Worm (Caenorhabditis elegans) whole organism, young adult: ENCODE data around the gene ifd-1.

Source experiments
- C06A6.2 ChIP-seq: fragments of 200-800 bp; sonication (Bioruptor generic); conservative IDR thresholded peaks from 2 replicates; pipeline ENCODE4 v1.3.6; 2022; ENCODE audit warnings: missing genetic modification characterization, missing compliant biosample characterization
- D2030.7 ChIP-seq: fragments of 200-800 bp; sonication (Bioruptor generic); IDR thresholded peaks from 2 replicates; pipeline ENCODE4 v1.3.6; 2022; ENCODE audit warnings: missing genetic modification reagents, missing genetic modification characterization, missing compliant biosample characterization
- F57A8.1 ChIP-seq: fragments of 200-800 bp; sonication (Bioruptor generic); optimal IDR thresholded peaks from 2 replicates; lab custom pipeline; 2018; ENCODE audit warnings: mild to moderate bottlenecking, missing genetic modification characterization, moderate library complexity, missing compliant biosample characterization
- T07F8.4 ChIP-seq: sonication (generic microtip); optimal IDR thresholded peaks from 2 replicates; lab custom pipeline; 2016; ENCODE audit warnings: mild to moderate bottlenecking, missing genetic modification characterization, moderate library complexity, missing compliant biosample characterization
- Y56A3A.18 ChIP-seq: fragments of 200-800 bp; sonication (Bioruptor generic); IDR thresholded peaks from 2 replicates; pipeline ENCODE4 v1.3.6; 2022; ENCODE audit warnings: missing genetic modification reagents, missing genetic modification characterization, missing compliant biosample characterization
- Y79H2A.3 ChIP-seq: fragments of 200-800 bp; sonication (Bioruptor generic); conservative IDR thresholded peaks from 2 replicates; pipeline ENCODE4 v1.3.6; 2022; ENCODE audit warnings: missing genetic modification reagents, missing genetic modification characterization, missing compliant biosample characterization
- ama-1 ChIP-seq, 3 experiments: fragments of 150-350 bp in 1 of 3; sonication (generic microtip) in 2 of 3; optimal IDR thresholded peaks; 2 replicates each; lab custom pipeline; 2014 to 2018; ENCODE audit warnings: missing biosample characterization in 2 of 3, missing genetic modification characterization in 2 of 3, missing genetic modification reagents in 2 of 3
- aptf-2 ChIP-seq: fragments of 200-800 bp; sonication (Bioruptor generic); conservative IDR thresholded peaks from 2 replicates; pipeline ENCODE4 v1.3.6; 2022; ENCODE audit warnings: missing genetic modification reagents, missing genetic modification characterization, missing compliant biosample characterization
- atf-7 ChIP-seq: sonication (generic microtip); optimal IDR thresholded peaks from 2 replicates; lab custom pipeline; 2017; ENCODE audit warnings: mild to moderate bottlenecking, missing genetic modification characterization, missing compliant biosample characterization
- attf-3 ChIP-seq: fragments of 200-800 bp; sonication (Bioruptor generic); conservative IDR thresholded peaks from 2 replicates; pipeline ENCODE4 v1.3.6; 2022; ENCODE audit warnings: missing genetic modification reagents, missing genetic modification characterization, missing compliant biosample characterization
- attf-5 ChIP-seq: fragments of 200-800 bp; sonication (Bioruptor generic); optimal IDR thresholded peaks from 2 replicates; lab custom pipeline; 2018; ENCODE audit warnings: mild to moderate bottlenecking, missing genetic modification characterization, missing compliant biosample characterization
- bed-1 ChIP-seq: fragments of 200-800 bp; sonication (Bioruptor generic); IDR thresholded peaks from 2 replicates; pipeline ENCODE4 v1.3.6; 2022; ENCODE audit warnings: missing genetic modification reagents, missing genetic modification characterization, missing compliant biosample characterization
- cebp-1 ChIP-seq, 2 experiments: fragments of 200-800 bp in 1 of 2; sonication (Bioruptor generic) in 1 of 2; sonication (generic microtip) in 1 of 2; IDR thresholded peaks in 1 of 2; optimal IDR thresholded peaks in 1 of 2; 2 replicates each; pipeline versions ENCODE4 v1.3.6 to Lab custom; 2017 to 2022; ENCODE audit warnings: missing compliant biosample characterization in 2 of 2, missing genetic modification characterization in 2 of 2, mild to moderate bottlenecking in 1 of 2, missing genetic modification reagents in 1 of 2, moderate library complexity in 1 of 2
- ceh-40 ChIP-seq: fragments of 200-800 bp; sonication (Bioruptor generic); IDR thresholded peaks from 2 replicates; pipeline ENCODE4 v1.3.6; 2022; ENCODE audit warnings: missing genetic modification characterization, missing compliant biosample characterization
- ceh-79 ChIP-seq: sonication (generic microtip); optimal IDR thresholded peaks from 2 replicates; lab custom pipeline; 2017; ENCODE audit warnings: mild to moderate bottlenecking, missing genetic modification characterization, missing compliant biosample characterization
- ceh-91 ChIP-seq: fragments of 200-800 bp; sonication (Bioruptor generic); IDR thresholded peaks from 2 replicates; pipeline ENCODE4 v1.3.6; 2022; ENCODE audit warnings: missing genetic modification reagents, missing genetic modification characterization, missing compliant biosample characterization
- die-1 ChIP-seq: sonication (generic microtip); optimal IDR thresholded peaks from 2 replicates; lab custom pipeline; 2016; ENCODE audit warnings: missing genotype, mild to moderate bottlenecking, missing genetic modification characterization, missing compliant biosample characterization
- dox-1 ChIP-seq: fragments of 200-800 bp; sonication (Bioruptor generic); IDR thresholded peaks from 2 replicates; pipeline ENCODE4 v1.3.6; 2022; ENCODE audit warnings: missing genetic modification reagents, missing genetic modification characterization, missing compliant biosample characterization
- dpff-1 ChIP-seq: sonication (generic microtip); optimal IDR thresholded peaks from 2 replicates; lab custom pipeline; 2017; ENCODE audit warnings: mild to moderate bottlenecking, missing genetic modification characterization, missing compliant biosample characterization
- dpl-1 ChIP-seq: fragments of 150-350 bp; optimal IDR thresholded peaks from 2 replicates; lab custom pipeline; 2014; ENCODE audit warnings: missing biosample characterization, missing genetic modification reagents, missing genetic modification characterization
- egrh-3 ChIP-seq: fragments of 200-800 bp; sonication (Bioruptor generic); IDR thresholded peaks from 2 replicates; pipeline ENCODE4 v1.3.6; 2022; ENCODE audit warnings: missing genetic modification reagents, missing genetic modification characterization, missing compliant biosample characterization
- fkh-3 ChIP-seq: sonication (generic microtip); optimal IDR thresholded peaks from 2 replicates; lab custom pipeline; 2016; ENCODE audit warnings: mild to moderate bottlenecking, missing genetic modification characterization, missing compliant biosample characterization
- him-1 ChIP-seq: sonication (generic microtip); optimal IDR thresholded peaks from 2 replicates; lab custom pipeline; 2016; ENCODE audit warnings: missing genotype, missing genetic modification reagents, missing genetic modification characterization, missing compliant biosample characterization
- hmg-1.2 ChIP-seq: fragments of 200-800 bp; sonication (Bioruptor generic); IDR thresholded peaks from 2 replicates; pipeline ENCODE4 v1.3.6; 2022; ENCODE audit warnings: missing genetic modification reagents, missing genetic modification characterization, missing compliant biosample characterization
- hmg-20 ChIP-seq: fragments of 200-800 bp; sonication (Bioruptor generic); IDR thresholded peaks from 2 replicates; pipeline ENCODE4 v1.3.6; 2022; ENCODE audit warnings: missing genetic modification reagents, missing genetic modification characterization, missing compliant biosample characterization
- hrde-1 ChIP-seq: sonication (generic microtip); optimal IDR thresholded peaks from 2 replicates; lab custom pipeline; 2016; ENCODE audit warnings: missing genetic modification characterization, mild to moderate bottlenecking, missing compliant biosample characterization, moderate library complexity, missing genotype, missing genetic modification reagents, borderline replicate concordance
- lin-26 ChIP-seq: fragments of 200-800 bp; sonication (Bioruptor generic); IDR thresholded peaks from 2 replicates; pipeline ENCODE4 v1.3.6; 2022; ENCODE audit warnings: missing genetic modification reagents, missing genetic modification characterization, missing compliant biosample characterization
- madf-3 ChIP-seq: fragments of 200-800 bp; sonication (Bioruptor generic); IDR thresholded peaks from 2 replicates; pipeline ENCODE4 v1.3.6; 2022; ENCODE audit warnings: missing genetic modification reagents, missing genetic modification characterization, missing compliant biosample characterization
- madf-6 ChIP-seq: fragments of 200-800 bp; sonication (Bioruptor generic); IDR thresholded peaks from 2 replicates; pipeline ENCODE4 v1.3.6; 2022; ENCODE audit warnings: missing genetic modification reagents, missing genetic modification characterization, missing compliant biosample characterization
- madf-8 ChIP-seq: fragments of 200-800 bp; sonication (Bioruptor generic); conservative IDR thresholded peaks from 2 replicates; pipeline ENCODE4 v1.3.6; 2022; ENCODE audit warnings: missing genetic modification reagents, missing genetic modification characterization, missing compliant biosample characterization
- nhr-179 ChIP-seq: sonication (generic microtip); optimal IDR thresholded peaks from 2 replicates; lab custom pipeline; 2016; ENCODE audit warnings: mild to moderate bottlenecking, missing genetic modification characterization, missing compliant biosample characterization
- nhr-80 ChIP-seq: sonication (generic microtip); optimal IDR thresholded peaks from 2 replicates; lab custom pipeline; 2016; ENCODE audit warnings: missing genetic modification characterization, missing compliant biosample characterization
- rec-8 ChIP-seq, 2 experiments: sonication (generic microtip); optimal IDR thresholded peaks; 2 replicates each; lab custom pipeline; 2016; ENCODE audit warnings: mild to moderate bottlenecking in 2 of 2, missing genetic modification characterization in 2 of 2, missing genetic modification reagents in 2 of 2, missing genotype in 2 of 2, missing biosample characterization in 1 of 2, missing compliant biosample characterization in 1 of 2, moderate library complexity in 1 of 2
- rpc-1 ChIP-seq, 2 experiments: fragments of 150-350 bp in 1 of 2; sonication (generic microtip) in 1 of 2; optimal IDR thresholded peaks; 2 replicates each; lab custom pipeline; 2014 to 2018; ENCODE audit warnings: missing biosample characterization in 1 of 2, missing genetic modification characterization in 1 of 2, missing genetic modification reagents in 1 of 2, missing genotype in 1 of 2
- snpc-1.3 ChIP-seq: sonication (generic microtip); optimal IDR thresholded peaks from 2 replicates; lab custom pipeline; 2017; ENCODE audit warnings: missing genetic modification characterization, mild to moderate bottlenecking, missing compliant biosample characterization, antibody characterized with exemption, moderate library complexity, missing genotype, missing genetic modification reagents; ENCODE audit not compliant: insufficient read depth
- snpc-4 ChIP-seq, 5 experiments: fragments of 150-350 bp in 1 of 5; sonication (generic microtip) in 4 of 5; optimal IDR thresholded peaks; 2 replicates each; lab custom pipeline; 2014 to 2018; ENCODE audit warnings: missing genetic modification characterization in 5 of 5, missing biosample characterization in 3 of 5, antibody characterized with exemption in 2 of 5, mild to moderate bottlenecking in 2 of 5, missing compliant biosample characterization in 2 of 5, missing genotype in 2 of 5, moderate library complexity in 2 of 5, missing genetic modification reagents in 1 of 5
- tbp1 ChIP-seq: fragments of 200-800 bp; sonication (Bioruptor generic); optimal IDR thresholded peaks from 2 replicates; lab custom pipeline; 2018; ENCODE audit warnings: mild to moderate bottlenecking, missing genetic modification characterization, missing compliant biosample characterization
- unc-130 ChIP-seq: sonication (generic microtip); optimal IDR thresholded peaks from 2 replicates; lab custom pipeline; 2016; ENCODE audit warnings: missing genetic modification reagents, missing genetic modification characterization, missing compliant biosample characterization
- zfh-2 ChIP-seq: fragments of 200-800 bp; sonication (Bioruptor generic); conservative IDR thresholded peaks from 2 replicates; pipeline ENCODE4 v1.3.6; 2022; ENCODE audit warnings: missing genetic modification reagents, missing genetic modification characterization, missing compliant biosample characterization
- zim-3 ChIP-seq: sonication (generic microtip); optimal IDR thresholded peaks from 2 replicates; lab custom pipeline; 2017; ENCODE audit warnings: mild to moderate bottlenecking, missing genetic modification characterization, moderate library complexity, missing compliant biosample characterization
- ztf-25 ChIP-seq: fragments of 200-800 bp; sonication (Bioruptor generic); IDR thresholded peaks from 2 replicates; pipeline ENCODE4 v1.3.6; 2022; ENCODE audit warnings: missing genetic modification reagents, missing genetic modification characterization, missing compliant biosample characterization
- ztf-28 ChIP-seq: fragments of 200-800 bp; sonication (Bioruptor generic); IDR thresholded peaks from 2 replicates; pipeline ENCODE4 v1.3.6; 2022; ENCODE audit warnings: missing genetic modification reagents, missing genetic modification characterization, missing compliant biosample characterization

Gene ifd-1

DNA sequence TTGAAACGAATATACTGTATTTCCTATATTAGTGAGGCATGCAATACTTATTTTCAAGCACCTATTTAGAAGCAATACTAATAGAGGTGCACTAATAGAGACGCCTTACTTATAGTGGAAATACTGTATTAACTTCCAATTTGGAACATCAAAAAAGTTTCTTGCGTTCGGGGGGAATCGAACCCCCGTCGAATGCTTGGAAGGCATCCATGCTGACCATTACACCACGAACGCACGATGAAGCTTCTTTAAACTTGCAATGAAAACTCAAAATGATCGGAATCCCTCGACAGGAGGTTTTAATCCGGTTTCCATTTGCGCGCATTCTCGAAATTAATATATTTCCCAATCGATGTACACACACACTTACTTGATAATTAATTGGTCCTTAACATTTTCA, 13.9 kb upstream of the ifd-1 start (continued):
- TF ChIP-seq tbp1 (peak; percentile 87), rpc-1 (optimal IDR thresholded peaks at IDR 0.05; lab: Kevin White, UChicago) (peak; percentile 92), rpc-1 (tag; optimal IDR thresholded peaks at IDR 0.05; lab: Kevin White, UChicago) (peak; percentile 89), zim-3 (peak; percentile 15), ama-1 (optimal IDR thresholded peaks at IDR 0.05; lab: Kevin White, UChicago) (no peak), ama-1 (GFP tag; optimal IDR thresholded peaks at IDR 0.05; lab: Kevin White, UChicago) (peak; percentile 27 to 55), unc-130 (GFP tag; lab: Kevin White, UChicago) (no peak), D2030.7 (GFP tag; lab: Robert Waterston, UW) (peak; percentile 66), fkh-3 (tag; lab: Kevin White, UChicago) (no peak), F57A8.1 (no peak), cebp-1 (GFP tag; IDR thresholded peaks at IDR 0.05; lab: Robert Waterston, UW) (no peak), cebp-1 (tag; optimal IDR thresholded peaks at IDR 0.05; lab: Kevin White, UChicago) (peak; percentile 20), bed-1 (GFP tag; lab: Robert Waterston, UW) (0 out of 2 replicates have a peak, but pooled peaks have one; percentile 49), hrde-1 (tag; lab: Kevin White, UChicago) (no peak), madf-3 (GFP tag; lab: Robert Waterston, UW) (0 out of 2 replicates have a peak, but pooled peaks have one; percentile 46), dox-1 (GFP tag; lab: Robert Waterston, UW) (0 out of 2 replicates have a peak, but pooled peaks have one; percentile 47), ceh-91 (GFP tag; lab: Robert Waterston, UW) (0 out of 2 replicates have a peak, but pooled peaks have one; percentile 10), atf-7 (tag; lab: Kevin White, UChicago) (no peak), ztf-28 (GFP tag; lab: Robert Waterston, UW) (0 out of 2 replicates have a peak, but pooled peaks have one; percentile 69), die-1 (tag; lab: Kevin White, UChicago) (peak; percentile 70), lin-26 (peak; percentile 92), ceh-40 (GFP tag; lab: Robert Waterston, UW) (0 out of 2 replicates have a peak, but pooled peaks have one; percentile 65), snpc-4 (GFP tag; optimal IDR thresholded peaks at IDR 0.05; lab: Kevin White, UChicago) (peak; percentile 21), snpc-4 (tag; optimal IDR thresholded peaks at IDR 0.05; lab: Kevin White, UChicago) (peak in 2 of 4 experiments; percentile 42 to 64), Y56A3A.18 (GFP tag; lab: Robert Waterston, UW) (0 out of 2 replicates have a peak, but pooled peaks have one; percentile 80), hmg-1.2 (GFP tag; lab: Robert Waterston, UW) (peak; percentile 58), nhr-179 (tag; lab: Kevin White, UChicago) (no peak), attf-3 (GFP tag; lab: Robert Waterston, UW) (no peak), rec-8 (tag; optimal IDR thresholded peaks at IDR 0.05; lab: Kevin White, UChicago) (peak; percentile 23 to 65), snpc-1.3 (tag; lab: Kevin White, UChicago) (peak; percentile 30)
- TF ChIP-seq, all 124 proteins: peak for 30

DNA sequence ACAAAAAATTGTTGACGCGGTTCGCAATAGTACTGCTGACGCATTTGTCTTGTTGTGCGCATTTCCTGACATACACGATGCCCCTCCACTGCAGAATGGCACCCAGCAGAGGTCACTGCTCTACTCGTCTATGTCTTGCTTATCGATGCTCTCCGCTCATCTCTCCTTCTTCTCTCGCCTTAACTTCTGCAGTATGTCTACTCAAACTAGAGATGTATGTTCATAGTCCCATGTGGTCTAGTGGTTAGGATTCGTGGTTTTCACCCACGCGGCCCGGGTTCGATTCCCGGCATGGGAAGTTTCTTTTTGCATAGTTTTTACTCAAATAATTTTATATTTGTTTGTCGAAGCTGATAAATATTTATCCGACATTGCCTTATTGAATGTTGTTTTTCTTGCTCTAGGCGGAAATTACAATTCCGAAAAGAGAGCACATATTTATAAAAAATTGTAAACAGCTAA, 11.7 kb upstream of the ifd-1 start, which contains the start of gene C28G1.2:
C28G1.2 (plus strand) TSS at position 130 of the 462 bp plus-strand sequence.
- TF ChIP-seq T07F8.4 (tag; lab: Kevin White, UChicago), result peak; percentile 90
- TF ChIP-seq fkh-3 (tag; lab: Kevin White, UChicago), result peak; percentile 70
- TF ChIP-seq aptf-2 (GFP tag; lab: Robert Waterston, UW), result 0 out of 2 replicates have a peak, but pooled peaks have one; percentile 53
- TF ChIP-seq dpff-1 (tag; lab: Kevin White, UChicago), result no peak
- peak; percentile 90 to 95 for TF ChIP-seq rec-8 (tag; optimal IDR thresholded peaks at IDR 0.05; lab: Kevin White, UChicago)
- TF ChIP-seq hmg-20 (GFP tag; lab: Robert Waterston, UW), result peak; percentile 89
- peak; percentile 100 for TF ChIP-seq tbp1
- no peak; the same call in 1 of the 2 replicates for TF ChIP-seq madf-6 (GFP tag; lab: Robert Waterston, UW)
- 0 out of 2 replicates have a peak, but pooled peaks have one; percentile 25 for TF ChIP-seq madf-8
- peak; percentile 4 for TF ChIP-seq dpl-1
- TF ChIP-seq egrh-3 (GFP tag; lab: Robert Waterston, UW), result peak; percentile 63; the same call in 1 of the 2 replicates
- TF ChIP-seq nhr-80 (tag; lab: Kevin White, UChicago), result peak; percentile 68
- TF ChIP-seq Y79H2A.3 (GFP tag; lab: Robert Waterston, UW), result peak; percentile 52; the same call in 1 of the 2 replicates
- TF ChIP-seq nhr-179 (tag; lab: Kevin White, UChicago), result peak; percentile 17
- TF ChIP-seq him-1, result peak; percentile 93
- TF ChIP-seq ztf-25 (GFP tag; lab: Robert Waterston, UW), result peak; percentile 93
- TF ChIP-seq rpc-1 (optimal IDR thresholded peaks at IDR 0.05; lab: Kevin White, UChicago), result peak; percentile 98
- TF ChIP-seq rpc-1 (tag; optimal IDR thresholded peaks at IDR 0.05; lab: Kevin White, UChicago), result peak; percentile 97
- no peak; the same call in none of the 2 replicates for TF ChIP-seq zfh-2 (GFP tag; lab: Robert Waterston, UW)
- TF ChIP-seq ceh-79 (tag; lab: Kevin White, UChicago), result peak; percentile 79
- peak; percentile 85 for TF ChIP-seq hrde-1 (tag; lab: Kevin White, UChicago)
- peak; percentile 91 for TF ChIP-seq attf-5
- peak; percentile 71 for TF ChIP-seq C06A6.2 (GFP tag; lab: Robert Waterston, UW)
- no peak for TF ChIP-seq ceh-91 (GFP tag; lab: Robert Waterston, UW)
